Worm (Caenorhabditis elegans) whole organism, L2 larva: Measurements from ENCODE around the gene srw-136.

Experiments used
- ama-1 ChIP-seq: fragments of 150-350 bp; optimal IDR thresholded peaks from 2 replicates; lab custom pipeline; 2018; ENCODE audit warnings: inconsistent platforms
- unc-55 ChIP-seq: fragments of 150-350 bp; sonication (generic microtip); optimal IDR thresholded peaks from 3 replicates; lab custom pipeline; 2014; ENCODE audit warnings: missing biosample characterization, missing genetic modification reagents, missing genetic modification characterization

DNA sequence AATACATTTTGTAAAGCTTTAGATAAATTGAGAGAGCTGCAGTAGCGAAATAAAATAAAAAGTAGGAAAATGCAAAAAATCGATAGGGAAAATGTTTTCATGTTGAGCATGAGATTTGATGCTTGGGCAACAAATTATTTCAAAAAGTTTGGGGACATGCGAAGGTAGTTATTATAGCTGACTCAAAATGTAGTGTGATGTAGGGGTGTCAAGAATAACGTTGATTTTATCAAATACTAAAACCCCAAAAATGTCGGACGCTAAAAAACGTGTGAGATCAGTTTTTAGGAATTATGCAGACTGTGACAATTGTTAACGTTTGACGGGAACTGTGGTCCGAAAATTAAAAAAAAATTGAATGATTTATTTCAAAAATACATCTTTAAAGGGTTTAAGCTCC is 10.9 kb upstream of the srw-136 start, which contains the start of gene irld-12:
- no peak for TF ChIP-seq unc-55 (GFP tag; lab: Kevin White, UChicago)
- TF ChIP-seq ama-1 (lab: Kevin White, UChicago), result no peak
